Worm (Caenorhabditis elegans): ENCODE measurements around the gene gana-1.

DNA sequence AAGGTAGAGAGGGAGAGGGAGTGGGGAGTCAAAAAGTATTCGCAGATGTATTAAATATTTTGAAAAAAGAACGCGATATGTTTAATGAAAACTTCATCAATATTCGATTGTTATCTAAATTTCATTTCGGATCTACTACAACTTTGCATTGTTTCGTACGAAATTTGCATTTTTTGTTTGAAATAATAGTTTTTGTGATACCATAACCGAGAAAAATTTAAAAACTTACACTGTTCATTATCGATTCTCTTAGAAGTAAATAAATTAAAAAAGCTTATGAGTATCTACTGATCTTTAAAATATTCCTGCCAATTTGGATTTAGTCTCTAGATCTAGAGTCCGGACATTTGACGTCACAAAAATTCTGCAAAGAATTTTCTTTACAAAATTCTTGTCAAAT, 6.8 kb upstream of the gana-1 start, which contains the start of gene R07B7.9:
- TF ChIP-seq ztf-11 (tag; optimal IDR thresholded peaks at IDR 0.05) (no peak), ZK546.5 (tag; optimal IDR thresholded peaks at IDR 0.05) (no peak), nhr-11 (tag; optimal IDR thresholded peaks at IDR 0.05) (no peak), ztf-4 (tag; optimal IDR thresholded peaks at IDR 0.05) (no peak), unc-62 (GFP tag; optimal IDR thresholded peaks at IDR 0.05) (no peak), nhr-77 (tag; optimal IDR thresholded peaks at IDR 0.05) (no peak), nhr-43 (tag; optimal IDR thresholded peaks at IDR 0.05; ENCODE audit: poor library complexity, severe bottlenecking) (no peak), elt-1 (tag; optimal IDR thresholded peaks at IDR 0.05) (no peak), pha-4 (tag; optimal IDR thresholded peaks at IDR 0.05) (no peak), elt-3 (tag; optimal IDR thresholded peaks at IDR 0.05) (no peak)

Measured in whole organism, L3 larva.